Worm (Caenorhabditis elegans) whole organism, young adult: ENCODE results near the gene fipr-2.

Source experiments
- F33H1.4 ChIP-seq: fragments of 200-800 bp; sonication (Bioruptor generic); IDR thresholded peaks from 2 replicates; pipeline ENCODE4 v1.3.6; 2022; ENCODE audit warnings: missing genetic modification reagents, missing genetic modification characterization, missing compliant biosample characterization
- F49E8.2 ChIP-seq: sonication (generic microtip); optimal IDR thresholded peaks from 3 replicates; lab custom pipeline; 2017; ENCODE audit warnings: missing genetic modification characterization, mild to moderate bottlenecking, missing compliant biosample characterization, antibody characterized with exemption, moderate library complexity; ENCODE audit not compliant: insufficient read depth
- ama-1 ChIP-seq, 3 experiments: fragments of 150-350 bp in 1 of 3; sonication (generic microtip) in 2 of 3; optimal IDR thresholded peaks; 2 replicates each; lab custom pipeline; 2014 to 2018; ENCODE audit warnings: missing biosample characterization in 2 of 3, missing genetic modification characterization in 2 of 3, missing genetic modification reagents in 2 of 3
- let-526 ChIP-seq: fragments of 200-800 bp; sonication (Bioruptor generic); IDR thresholded peaks from 2 replicates; pipeline ENCODE4 v1.3.6; 2022; ENCODE audit warnings: missing genetic modification reagents, missing genetic modification characterization, missing compliant biosample characterization
- lir-1 ChIP-seq: fragments of 200-800 bp; sonication (Bioruptor generic); conservative IDR thresholded peaks from 2 replicates; pipeline ENCODE4 v1.3.6; 2022; ENCODE audit warnings: missing genetic modification reagents, missing genetic modification characterization, missing compliant biosample characterization
- pha-4 ChIP-seq: fragments of 150-350 bp; sonication (generic microtip); optimal IDR thresholded peaks from 2 replicates; lab custom pipeline; 2014; ENCODE audit warnings: missing biosample characterization, missing genetic modification reagents, missing genetic modification characterization
- unc-130 ChIP-seq: sonication (generic microtip); optimal IDR thresholded peaks from 2 replicates; lab custom pipeline; 2016; ENCODE audit warnings: missing genetic modification reagents, missing genetic modification characterization, missing compliant biosample characterization
- unc-62 ChIP-seq: fragments of 150-350 bp; optimal IDR thresholded peaks from 2 replicates; lab custom pipeline; 2014; ENCODE audit warnings: missing biosample characterization, missing genetic modification reagents, missing genetic modification characterization
- ztf-22 ChIP-seq: fragments of 200-800 bp; sonication (Bioruptor generic); optimal IDR thresholded peaks from 2 replicates; lab custom pipeline; 2018; ENCODE audit warnings: mild to moderate bottlenecking, missing genetic modification characterization, moderate library complexity, missing compliant biosample characterization

DNA sequence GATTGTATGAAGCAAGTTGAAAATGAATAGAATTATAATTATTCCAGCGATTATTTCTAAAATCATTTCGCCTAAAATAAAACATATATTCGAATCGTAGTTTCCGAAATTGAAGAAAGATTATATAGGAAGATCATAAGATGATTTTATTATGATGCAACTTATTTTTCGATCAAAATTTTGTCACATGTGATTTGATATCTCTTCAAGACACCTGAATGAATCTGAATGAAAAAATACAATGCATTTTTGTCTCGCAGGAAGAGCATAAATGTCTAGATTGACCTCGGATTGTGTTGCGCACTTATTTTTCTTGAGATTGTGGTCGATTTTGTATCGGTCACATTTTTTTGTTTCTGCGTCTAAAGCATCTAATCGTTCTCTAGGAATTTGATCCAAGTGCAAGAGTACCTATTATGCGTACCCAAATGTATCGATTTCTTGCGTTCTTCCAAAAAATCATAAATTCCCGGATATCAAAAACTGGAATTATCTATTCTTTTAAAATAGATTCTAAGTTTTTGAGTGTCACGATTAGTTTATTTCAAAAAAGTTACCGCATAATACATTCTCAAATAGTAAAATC, 45.4 kb downstream of the fipr-2 start, which contains the start of gene hrg-2:
- no peak for TF ChIP-seq ztf-22 (GFP tag; lab: Kevin White, UChicago)
- no peak for TF ChIP-seq pha-4 (tag; lab: Kevin White, UChicago)
- TF ChIP-seq let-526 (GFP tag; lab: Robert Waterston, UW): no peak
- no peak for TF ChIP-seq unc-62 (GFP tag; lab: Kevin White, UChicago)
- no peak for TF ChIP-seq unc-130 (GFP tag; lab: Kevin White, UChicago)
- no peak for TF ChIP-seq lir-1 (GFP tag; lab: Robert Waterston, UW)
- no peak for TF ChIP-seq F49E8.2
- no peak for TF ChIP-seq ama-1 (optimal IDR thresholded peaks at IDR 0.05; lab: Kevin White, UChicago)
- no peak for TF ChIP-seq ama-1 (GFP tag; optimal IDR thresholded peaks at IDR 0.05; lab: Kevin White, UChicago)
- TF ChIP-seq F33H1.4 (GFP tag; lab: Robert Waterston, UW): no peak
